Worm (Caenorhabditis elegans): ENCODE measurements around the gene C34F6.1.
A peak's percentile ranks its signal among the peaks of the same experiment; 100 is the strongest.

The C34F6.1 gene

DNA sequence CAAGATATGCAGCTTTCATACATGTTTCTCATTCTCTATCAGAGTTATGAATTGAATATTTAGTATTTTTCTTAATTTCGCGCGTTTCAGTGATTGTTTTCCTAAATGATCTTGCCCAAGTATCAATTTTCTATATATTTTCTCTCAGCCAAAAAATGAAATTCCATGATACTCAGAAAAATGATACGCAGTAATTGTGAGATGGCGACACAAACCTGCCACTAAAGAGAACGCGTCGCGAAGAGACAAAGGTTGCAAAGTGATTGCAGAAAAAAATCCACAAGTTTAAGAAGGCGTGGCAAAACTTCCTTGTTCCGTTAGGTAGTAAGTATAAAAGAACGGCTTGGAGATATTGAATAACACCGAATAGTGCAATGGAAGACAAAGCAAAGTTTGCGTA, 4.5 kb upstream of the C34F6.1 start, which contains the start of gene col-179:
TSS of gene col-179 (plus strand) at position 301 of the 400 bp plus-strand sequence.
- TF ChIP-seq dsc-1 (tag; optimal IDR thresholded peaks at IDR 0.05) (no peak), unc-98 (GFP tag; IDR thresholded peaks at IDR 0.05) (no peak), vab-15 (tag; optimal IDR thresholded peaks at IDR 0.05) (no peak), sptf-1 (tag; optimal IDR thresholded peaks at IDR 0.05) (no peak), lsy-2 (tag; optimal IDR thresholded peaks at IDR 0.05) (no peak), hlh-4 (tag; optimal IDR thresholded peaks at IDR 0.05) (no peak), swsn-7 (tag; optimal IDR thresholded peaks at IDR 0.05) (no peak), unc-62 (GFP tag; optimal IDR thresholded peaks at IDR 0.05) (no peak), isw-1 (GFP tag; IDR thresholded peaks at IDR 0.05) (no peak), nhr-20 (tag; optimal IDR thresholded peaks at IDR 0.05) (no peak), blmp-1 (tag; optimal IDR thresholded peaks at IDR 0.05) (no peak)

- TF ChIP-seq lin-15B (tag; optimal IDR thresholded peaks at IDR 0.05) (no peak), rnt-1 (tag; optimal IDR thresholded peaks at IDR 0.05) (no peak), tlp-1 (tag; optimal IDR thresholded peaks at IDR 0.05) (no peak), pag-3 (tag; optimal IDR thresholded peaks at IDR 0.05; ENCODE audit: borderline replicate concordance, insufficient read depth) (no peak), unc-86 (tag; optimal IDR thresholded peaks at IDR 0.05) (no peak), ztf-4 (tag; optimal IDR thresholded peaks at IDR 0.05) (no peak), nhr-90 (tag; optimal IDR thresholded peaks at IDR 0.05; ENCODE audit: poor library complexity) (no peak), jun-1 (tag; optimal IDR thresholded peaks at IDR 0.05) (no peak), unc-30 (tag; optimal IDR thresholded peaks at IDR 0.05) (no peak), nhr-20 (tag; optimal IDR thresholded peaks at IDR 0.05) (no peak), sox-4 (tag; optimal IDR thresholded peaks at IDR 0.05) (no peak), hlh-17 (GFP tag; optimal IDR thresholded peaks at IDR 0.05; ENCODE audit: borderline replicate concordance) (no peak), nhr-84 (tag; optimal IDR thresholded peaks at IDR 0.05) (no peak), irx-1 (tag; optimal IDR thresholded peaks at IDR 0.05) (no peak), zip-4 (GFP tag; optimal IDR thresholded peaks at IDR 0.05) (no peak), zag-1 (tag; optimal IDR thresholded peaks at IDR 0.05) (no peak), fkh-8 (tag; optimal IDR thresholded peaks at IDR 0.05) (no peak), lsy-2 (tag; optimal IDR thresholded peaks at IDR 0.05) (no peak)
These were observed 2.5 kb upstream of the C34F6.1 start, which contains the start of gene col-178 for ce11 chrX:11199155-11199554. Gene col-178, plus strand, starts transcription at chrX:11199455.

DNA sequence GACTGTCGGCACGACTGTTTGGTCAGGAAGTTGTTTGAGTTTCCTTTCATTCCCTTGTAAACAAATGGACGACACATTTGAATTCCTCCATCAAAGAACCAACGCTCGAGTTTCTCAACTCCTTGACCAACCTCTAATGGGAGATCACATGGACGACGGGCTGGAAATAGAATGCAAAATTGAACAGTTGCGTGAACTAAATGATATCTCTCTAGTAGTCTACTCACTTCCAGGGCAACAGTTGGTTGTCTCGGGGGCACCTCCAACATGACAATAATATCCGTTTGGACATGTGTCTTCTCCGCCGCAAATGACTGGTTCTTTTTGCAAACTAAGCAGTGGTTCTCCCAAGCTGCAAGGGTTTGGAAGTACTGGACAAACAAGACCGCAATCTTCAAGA, 3.0 kb downstream of the C34F6.1 start:
- TF ChIP-seq pqm-1 (tag; optimal IDR thresholded peaks at IDR 0.05) (no peak), egl-13 (tag; optimal IDR thresholded peaks at IDR 0.05) (no peak), lin-13 (GFP tag; optimal IDR thresholded peaks at IDR 0.05) (no peak), swsn-7 (tag; optimal IDR thresholded peaks at IDR 0.05) (no peak), tbx-2 (tag; optimal IDR thresholded peaks at IDR 0.05) (no peak), elt-3 (tag; optimal IDR thresholded peaks at IDR 0.05) (no peak), F16B12.6 (tag; optimal IDR thresholded peaks at IDR 0.05) (no peak), C34B4.2 (tag; optimal IDR thresholded peaks at IDR 0.05) (no peak), sptf-1 (tag; optimal IDR thresholded peaks at IDR 0.05) (no peak), efl-3 (GFP tag; optimal IDR thresholded peaks at IDR 0.05) (no peak), aha-1 (tag; optimal IDR thresholded peaks at IDR 0.05) (no peak), pag-3 (tag; optimal IDR thresholded peaks at IDR 0.05; ENCODE audit: borderline replicate concordance, insufficient read depth) (no peak), lin-35 (GFP tag; optimal IDR thresholded peaks at IDR 0.05) (no peak), ceh-88 (GFP tag; IDR thresholded peaks at IDR 0.05) (no peak), lin-15B (tag; optimal IDR thresholded peaks at IDR 0.05) (no peak), nhr-77 (tag; optimal IDR thresholded peaks at IDR 0.05) (no peak), nhr-71 (tag; optimal IDR thresholded peaks at IDR 0.05) (peak; percentile 52), unc-62 (GFP tag; optimal IDR thresholded peaks at IDR 0.05) (no peak), ceh-63 (GFP tag; optimal IDR thresholded peaks at IDR 0.05) (no peak), elt-2 (tag; optimal IDR thresholded peaks at IDR 0.05) (no peak), nhr-85 (tag) (no peak), mef-2 (tag; optimal IDR thresholded peaks at IDR 0.05) (no peak), alr-1 (tag; optimal IDR thresholded peaks at IDR 0.05; ENCODE audit: borderline replicate concordance) (no peak), tlp-1 (tag; optimal IDR thresholded peaks at IDR 0.05) (no peak), unc-130 (tag; optimal IDR thresholded peaks at IDR 0.05) (no peak), rnt-1 (tag; optimal IDR thresholded peaks at IDR 0.05) (peak; percentile 57), unc-86 (tag; optimal IDR thresholded peaks at IDR 0.05) (no peak), efl-1 (optimal IDR thresholded peaks at IDR 0.05) (no peak), efl-1 (GFP tag; optimal IDR thresholded peaks at IDR 0.05 in 1 of 2) (peak in 1 of 2 experiments; percentile 73), ceh-90 (tag; optimal IDR thresholded peaks at IDR 0.05) (no peak), vab-15 (tag; optimal IDR thresholded peaks at IDR 0.05) (no peak), lin-14 (GFP tag; optimal IDR thresholded peaks at IDR 0.05) (peak; percentile 65), sox-4 (tag; optimal IDR thresholded peaks at IDR 0.05) (no peak)
